Worm (Caenorhabditis elegans): ENCODE measurements around the gene sqt-2.

The sqt-2 gene

DNA sequence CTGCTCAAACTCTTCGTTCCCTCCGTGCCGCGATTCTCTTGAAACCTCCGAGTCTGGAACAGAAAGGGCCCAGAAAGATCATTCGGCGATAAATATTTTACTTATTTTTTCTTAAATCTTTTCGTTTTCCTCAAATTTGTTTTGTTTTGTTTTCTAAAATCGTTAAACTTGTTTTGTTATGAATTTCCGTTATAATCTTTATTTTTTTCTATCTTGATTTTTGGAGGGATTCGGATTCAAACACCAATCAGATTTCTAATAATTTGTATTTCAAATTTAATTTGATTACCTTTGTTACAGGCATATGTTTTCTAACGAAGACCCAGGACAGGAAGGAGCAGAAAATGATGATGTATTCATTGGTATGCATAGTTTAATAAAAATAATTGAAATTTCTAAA, 24.2 kb downstream of the sqt-2 start, which contains the start of gene C23H3.5:
TSS of gene C23H3.5 (plus strand) at position 301 of the 400 bp plus-strand sequence.
- TF ChIP-seq unc-39 (tag; optimal IDR thresholded peaks at IDR 0.05) (no peak), ztf-11 (tag; optimal IDR thresholded peaks at IDR 0.05) (no peak), mls-2 (tag; optimal IDR thresholded peaks at IDR 0.05) (no peak), nhr-76 (tag; optimal IDR thresholded peaks at IDR 0.05) (no peak), sptf-1 (tag; optimal IDR thresholded peaks at IDR 0.05) (no peak), drap-1 (GFP tag; optimal IDR thresholded peaks at IDR 0.05) (no peak), lin-32 (GFP tag; optimal IDR thresholded peaks at IDR 0.05) (no peak), M03D4.4 (tag; optimal IDR thresholded peaks at IDR 0.05) (no peak), ceh-83 (GFP tag; optimal IDR thresholded peaks at IDR 0.05) (no peak)

DNA sequence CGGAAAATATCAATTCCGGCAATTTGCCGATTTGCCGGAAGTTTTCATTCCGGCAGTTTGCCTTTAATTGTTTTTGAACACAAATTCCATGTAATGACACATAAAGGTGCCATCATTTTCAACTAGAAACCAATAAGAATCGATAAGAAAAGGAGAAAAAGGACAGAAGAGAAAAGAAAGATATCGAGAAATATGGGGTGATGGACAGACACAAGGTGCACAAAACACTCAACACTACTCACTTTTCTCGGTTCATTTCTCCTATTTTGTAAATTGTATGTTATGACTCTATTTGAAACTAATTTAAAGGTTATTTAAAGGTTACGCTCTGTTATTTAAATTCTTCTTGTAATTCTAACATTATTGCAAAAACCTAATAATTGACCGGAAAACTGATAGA, 27.7 kb downstream of the sqt-2 start:
- TF ChIP-seq M03D4.4 (tag; optimal IDR thresholded peaks at IDR 0.05) (no peak), snpc-4 (tag; optimal IDR thresholded peaks at IDR 0.05) (no peak), tbx-8 (GFP tag; optimal IDR thresholded peaks at IDR 0.05) (no peak), ceh-39 (tag; optimal IDR thresholded peaks at IDR 0.05) (no peak), pha-4 (tag; optimal IDR thresholded peaks at IDR 0.05) (no peak), ham-2 (GFP tag; optimal IDR thresholded peaks at IDR 0.05) (no peak), ceh-43 (GFP tag; optimal IDR thresholded peaks at IDR 0.05) (no peak), cnd-1 (tag; optimal IDR thresholded peaks at IDR 0.05) (no peak), mep-1 (tag; optimal IDR thresholded peaks at IDR 0.05) (no peak), nhr-12 (tag; optimal IDR thresholded peaks at IDR 0.05) (no peak), nhr-2 (tag; optimal IDR thresholded peaks at IDR 0.05) (no peak), zip-8 (tag; optimal IDR thresholded peaks at IDR 0.05) (no peak)

DNA sequence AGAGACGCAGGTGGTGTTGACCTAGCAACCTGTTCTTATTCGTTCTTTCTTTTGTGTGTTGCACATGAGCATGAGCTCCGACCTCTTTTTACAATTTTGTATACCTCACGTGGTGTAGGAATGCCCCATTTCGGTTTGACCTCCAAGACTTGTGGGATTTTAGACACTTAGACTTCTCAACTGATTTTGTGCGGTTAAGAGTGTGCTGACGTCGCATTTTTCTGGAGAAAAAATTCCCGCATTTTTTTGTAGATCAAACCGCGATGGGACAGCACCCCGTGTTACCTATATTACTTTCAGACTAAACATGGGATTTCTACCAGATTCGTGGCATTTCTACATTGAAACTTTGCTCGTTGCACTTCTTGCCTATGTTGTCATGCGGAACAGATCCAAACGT, 28.2 kb downstream of the sqt-2 start, which contains the start of gene sptl-1:
TSS of gene sptl-1 (plus strand) at position 301 of the 400 bp plus-strand sequence.
- peak; percentile 23 for TF ChIP-seq pha-4 (tag; optimal IDR thresholded peaks at IDR 0.05)
- no peak for TF ChIP-seq unc-39 (tag; optimal IDR thresholded peaks at IDR 0.05)
- no peak for TF ChIP-seq snpc-4 (tag; optimal IDR thresholded peaks at IDR 0.05)
- TF ChIP-seq mep-1 (tag; optimal IDR thresholded peaks at IDR 0.05), result no peak

DNA sequence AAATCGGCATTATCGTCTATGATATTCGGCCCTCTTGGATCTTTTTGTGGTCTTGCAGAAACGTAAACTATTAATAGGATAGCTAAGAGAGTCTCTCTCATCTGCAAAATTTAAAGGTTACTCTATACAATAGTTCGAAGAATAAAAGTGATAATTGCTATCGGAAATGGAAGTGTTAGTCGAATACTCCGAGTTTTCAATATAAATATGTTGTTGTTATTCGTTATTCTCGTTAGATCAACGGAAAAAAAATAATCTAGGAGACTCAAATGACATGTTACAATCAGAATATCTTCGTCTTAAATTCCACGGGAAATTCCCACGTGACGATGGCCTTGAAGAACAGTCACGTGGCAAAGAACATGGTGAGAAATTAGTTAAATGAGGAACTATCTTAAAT, 32.1 kb downstream of the sqt-2 start, which contains the start of gene tre-5:
TSS of gene tre-5 (minus strand) at position 101 of the 400 bp plus-strand sequence.
- TF ChIP-seq unc-39 (tag; optimal IDR thresholded peaks at IDR 0.05) (no peak), lin-32 (GFP tag; optimal IDR thresholded peaks at IDR 0.05) (no peak), sptf-1 (tag; optimal IDR thresholded peaks at IDR 0.05) (no peak), ceh-39 (tag; optimal IDR thresholded peaks at IDR 0.05) (no peak), bed-3 (GFP tag; optimal IDR thresholded peaks at IDR 0.05) (no peak), mep-1 (tag; optimal IDR thresholded peaks at IDR 0.05) (no peak), ces-1 (GFP tag; optimal IDR thresholded peaks at IDR 0.05) (no peak), M03D4.4 (tag; optimal IDR thresholded peaks at IDR 0.05) (no peak), unc-120 (tag; optimal IDR thresholded peaks at IDR 0.05; ENCODE audit: poor library complexity, severe bottlenecking) (no peak), unc-62 (GFP tag; optimal IDR thresholded peaks at IDR 0.05) (no peak)

DNA sequence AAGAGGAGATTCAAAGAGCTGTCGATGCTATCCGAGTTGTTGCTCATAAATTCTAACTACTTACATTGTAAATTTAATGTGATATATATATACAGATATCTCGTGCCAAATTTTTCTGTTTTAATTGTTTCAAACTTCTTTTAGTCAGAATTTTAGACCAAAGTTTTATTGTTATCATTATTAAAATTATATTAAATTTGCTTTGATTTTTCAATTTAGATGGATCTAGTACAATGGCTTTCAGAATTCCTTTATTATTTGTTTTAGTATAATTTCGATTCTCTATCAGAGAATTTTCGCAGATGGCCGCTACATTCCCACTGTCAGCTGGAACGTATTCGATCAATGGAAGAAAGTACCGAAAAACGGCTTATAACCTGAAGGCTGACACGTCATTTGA, 34.2 kb downstream of the sqt-2 start, which contains the start of gene ascc-1:
TSS of gene ascc-1 (plus strand) at position 301 of the 400 bp plus-strand sequence.
- TF ChIP-seq hlh-1 (tag; optimal IDR thresholded peaks at IDR 0.05) (no peak), mls-2 (tag; optimal IDR thresholded peaks at IDR 0.05) (no peak), ceh-39 (tag; optimal IDR thresholded peaks at IDR 0.05) (no peak), snpc-4 (tag; optimal IDR thresholded peaks at IDR 0.05) (no peak), unc-62 (GFP tag; optimal IDR thresholded peaks at IDR 0.05) (no peak), ham-2 (GFP tag; optimal IDR thresholded peaks at IDR 0.05) (no peak), elt-1 (tag; optimal IDR thresholded peaks at IDR 0.05; ENCODE audit: borderline replicate concordance, insufficient read depth) (no peak), blmp-1 (tag; optimal IDR thresholded peaks at IDR 0.05) (no peak), unc-120 (tag; optimal IDR thresholded peaks at IDR 0.05; ENCODE audit: poor library complexity, severe bottlenecking) (no peak), nhr-2 (tag; optimal IDR thresholded peaks at IDR 0.05) (no peak), bed-3 (GFP tag; optimal IDR thresholded peaks at IDR 0.05) (no peak), drap-1 (GFP tag; optimal IDR thresholded peaks at IDR 0.05) (no peak), sem-2 (GFP tag; optimal IDR thresholded peaks at IDR 0.05) (no peak), elt-3 (tag; optimal IDR thresholded peaks at IDR 0.05) (no peak)

DNA sequence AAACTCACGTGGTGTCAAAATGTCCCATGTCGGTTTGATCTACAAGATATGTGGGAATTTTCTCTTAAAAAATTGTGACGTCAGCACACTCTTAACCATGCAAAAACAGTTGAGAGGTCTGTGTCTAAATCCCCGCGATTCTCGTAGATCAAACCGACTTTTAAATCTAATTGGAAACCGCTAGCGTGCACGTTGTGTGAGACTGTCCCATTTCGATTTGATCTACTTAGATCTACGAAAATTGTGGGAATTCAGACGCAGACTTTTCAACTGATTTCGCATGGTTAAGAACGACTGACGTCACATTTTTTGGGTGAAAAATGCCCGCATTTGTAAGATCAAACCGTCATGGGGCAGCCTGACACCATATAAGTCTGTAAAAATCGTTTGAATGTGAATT, 34.7 kb downstream of the sqt-2 start:
- no peak for TF ChIP-seq nhr-237 (tag; optimal IDR thresholded peaks at IDR 0.05)
- no peak for TF ChIP-seq elt-3 (tag; optimal IDR thresholded peaks at IDR 0.05)
- TF ChIP-seq mls-2 (tag; optimal IDR thresholded peaks at IDR 0.05), result no peak
- TF ChIP-seq drap-1 (GFP tag; optimal IDR thresholded peaks at IDR 0.05), result no peak
- TF ChIP-seq mep-1 (tag; optimal IDR thresholded peaks at IDR 0.05), result no peak
- no peak for TF ChIP-seq ham-2 (GFP tag; optimal IDR thresholded peaks at IDR 0.05)
- no peak for TF ChIP-seq nhr-12 (tag; optimal IDR thresholded peaks at IDR 0.05)
- no peak for TF ChIP-seq ceh-83 (GFP tag; optimal IDR thresholded peaks at IDR 0.05)
- no peak for TF ChIP-seq flh-1 (GFP tag; optimal IDR thresholded peaks at IDR 0.05)
- TF ChIP-seq elt-1 (tag; optimal IDR thresholded peaks at IDR 0.05; ENCODE audit: borderline replicate concordance, insufficient read depth), result no peak
- no peak for TF ChIP-seq unc-62 (GFP tag; optimal IDR thresholded peaks at IDR 0.05)
- no peak for TF ChIP-seq snpc-4 (tag; optimal IDR thresholded peaks at IDR 0.05)

Data from whole organism, mixed stage, embryonic.